Worm (Caenorhabditis elegans): ENCODE measurements around the gene D1005.5.

ce11 chrX:1480564-1480963 lies 7.8 kb upstream of the D1005.5 start:
- TF ChIP-seq tbx-2 (tag; optimal IDR thresholded peaks at IDR 0.05) (no peak), nhr-20 (tag; optimal IDR thresholded peaks at IDR 0.05) (no peak), pqm-1 (tag; optimal IDR thresholded peaks at IDR 0.05) (no peak), blmp-1 (tag; optimal IDR thresholded peaks at IDR 0.05) (no peak), fos-1 (tag; optimal IDR thresholded peaks at IDR 0.05) (no peak), jun-1 (tag; optimal IDR thresholded peaks at IDR 0.05) (no peak)
